Worm (Caenorhabditis elegans) whole organism, L3 larva: ENCODE data around the gene nos-1.
"Not testable (repeated sequence)": the region's sequence is repeated elsewhere in the genome, so short reads cannot be mapped to it uniquely, and the experiment has no call there.

Experiments used
- ZK546.5 ChIP-seq: sonication (generic microtip); optimal IDR thresholded peaks from 2 replicates; lab custom pipeline; 2017; ENCODE audit warnings: missing biosample characterization, missing genetic modification characterization
- aly-2 ChIP-seq: fragments of 150-350 bp; optimal IDR thresholded peaks from 2 replicates; lab custom pipeline; 2014; ENCODE audit warnings: missing biosample characterization, missing genetic modification characterization
- ama-1 ChIP-seq: fragments of 150-350 bp; optimal IDR thresholded peaks from 2 replicates; lab custom pipeline; 2018
- ceh-82 ChIP-seq: fragments of 150-350 bp; optimal IDR thresholded peaks from 2 replicates; lab custom pipeline; 2014; ENCODE audit warnings: missing biosample characterization, missing genetic modification characterization
- ceh-9 ChIP-seq: sonication (generic microtip); optimal IDR thresholded peaks from 2 replicates; lab custom pipeline; 2018; ENCODE audit warnings: missing biosample characterization, missing genetic modification characterization
- egl-27 ChIP-seq: sonication (generic microtip); optimal IDR thresholded peaks from 4 replicates; lab custom pipeline; 2017; ENCODE audit warnings: missing biosample characterization, missing genetic modification reagents, missing genetic modification characterization
- elt-1 ChIP-seq: fragments of 150-350 bp; optimal IDR thresholded peaks from 2 replicates; lab custom pipeline; 2014; ENCODE audit warnings: missing biosample characterization, missing genetic modification characterization
- elt-2 ChIP-seq: sonication (generic microtip); optimal IDR thresholded peaks from 2 replicates; lab custom pipeline; 2016; ENCODE audit warnings: missing genetic modification reagents, mild to moderate bottlenecking, missing genetic modification characterization, missing compliant biosample characterization
- elt-3 ChIP-seq, 3 experiments: fragments of 150-350 bp in 1 of 3; sonication (generic microtip) in 2 of 3; optimal IDR thresholded peaks; 2 replicates in 2 of 3; 4 replicates in 1 of 3; lab custom pipeline; 2014 to 2017; ENCODE audit warnings: missing biosample characterization in 3 of 3, missing genetic modification characterization in 3 of 3
- fkh-10 ChIP-seq: sonication (generic microtip); optimal IDR thresholded peaks from 2 replicates; lab custom pipeline; 2017; ENCODE audit warnings: missing biosample characterization, missing genetic modification reagents, missing genetic modification characterization
- fos-1 ChIP-seq: fragments of 150-350 bp; optimal IDR thresholded peaks from 2 replicates; lab custom pipeline; 2014; ENCODE audit warnings: missing biosample characterization, missing genetic modification characterization
- hmg-11 ChIP-seq: sonication (generic microtip); optimal IDR thresholded peaks from 2 replicates; lab custom pipeline; 2016; ENCODE audit warnings: missing genetic modification characterization, missing compliant biosample characterization
- jun-1 ChIP-seq: fragments of 150-350 bp; optimal IDR thresholded peaks from 2 replicates; lab custom pipeline; 2014; ENCODE audit warnings: missing biosample characterization, missing genetic modification reagents, missing genetic modification characterization
- lin-15B ChIP-seq: fragments of 150-350 bp; optimal IDR thresholded peaks from 2 replicates; lab custom pipeline; 2014; ENCODE audit warnings: missing biosample characterization, missing genetic modification characterization
- mdl-1 ChIP-seq: fragments of 150-350 bp; optimal IDR thresholded peaks from 2 replicates; lab custom pipeline; 2014; ENCODE audit warnings: missing biosample characterization, missing genetic modification characterization
- mml-1 ChIP-seq: fragments of 150-350 bp; sonication (generic microtip); optimal IDR thresholded peaks from 3 replicates; lab custom pipeline; 2014; ENCODE audit warnings: missing biosample characterization, missing genetic modification characterization
- nfya-1 ChIP-seq: sonication (generic microtip); optimal IDR thresholded peaks from 2 replicates; lab custom pipeline; 2017; ENCODE audit warnings: missing genetic modification characterization, mild to moderate bottlenecking, missing compliant biosample characterization, antibody characterized with exemption, moderate library complexity; ENCODE audit not compliant: insufficient read depth
- nhr-11 ChIP-seq: fragments of 150-350 bp; optimal IDR thresholded peaks from 2 replicates; lab custom pipeline; 2014; ENCODE audit warnings: missing biosample characterization, missing genetic modification characterization
- nhr-23 ChIP-seq: fragments of 150-350 bp; optimal IDR thresholded peaks from 2 replicates; lab custom pipeline; 2014; ENCODE audit warnings: missing biosample characterization, missing genetic modification reagents, missing genetic modification characterization
- nhr-237 ChIP-seq: fragments of 150-350 bp; optimal IDR thresholded peaks from 2 replicates; lab custom pipeline; 2014; ENCODE audit warnings: missing biosample characterization, missing genetic modification characterization
- nhr-25 ChIP-seq: sonication (generic microtip); optimal IDR thresholded peaks from 2 replicates; lab custom pipeline; 2017; ENCODE audit warnings: missing biosample characterization, missing genetic modification characterization
- nhr-28 ChIP-seq: fragments of 150-350 bp; optimal IDR thresholded peaks from 2 replicates; lab custom pipeline; 2014; ENCODE audit warnings: missing biosample characterization, missing genetic modification characterization
- nhr-43 ChIP-seq: sonication (generic microtip); optimal IDR thresholded peaks from 2 replicates; lab custom pipeline; 2016; ENCODE audit warnings: mild to moderate bottlenecking, missing genetic modification characterization, missing compliant biosample characterization; ENCODE audit not compliant: poor library complexity, severe bottlenecking
- nhr-76 ChIP-seq: fragments of 150-350 bp; sonication (generic microtip); optimal IDR thresholded peaks from 5 replicates; lab custom pipeline; 2014; ENCODE audit warnings: missing biosample characterization, missing genetic modification characterization
- nhr-77 ChIP-seq: fragments of 150-350 bp; optimal IDR thresholded peaks from 2 replicates; lab custom pipeline; 2014; ENCODE audit warnings: missing biosample characterization, missing genetic modification characterization
- pha-4 ChIP-seq: fragments of 150-350 bp; optimal IDR thresholded peaks from 2 replicates; lab custom pipeline; 2014; ENCODE audit warnings: missing biosample characterization, missing genetic modification reagents, missing genetic modification characterization
- pqm-1 ChIP-seq: fragments of 150-350 bp; optimal IDR thresholded peaks from 2 replicates; lab custom pipeline; 2017; ENCODE audit warnings: missing biosample characterization, missing genetic modification characterization, inconsistent platforms
- sea-2 ChIP-seq: fragments of 150-350 bp; sonication (generic microtip); optimal IDR thresholded peaks from 4 replicates; lab custom pipeline; 2014; ENCODE audit warnings: missing biosample characterization, missing genetic modification reagents, missing genetic modification characterization
- snpc-4 ChIP-seq: fragments of 150-350 bp; optimal IDR thresholded peaks from 2 replicates; lab custom pipeline; 2014; ENCODE audit warnings: missing biosample characterization, missing genetic modification characterization
- unc-39 ChIP-seq: sonication (generic microtip); optimal IDR thresholded peaks from 4 replicates; lab custom pipeline; 2017; ENCODE audit warnings: missing biosample characterization, missing genetic modification characterization
- unc-62 ChIP-seq: fragments of 150-350 bp; sonication (generic microtip); optimal IDR thresholded peaks from 4 replicates; lab custom pipeline; 2014; ENCODE audit warnings: missing biosample characterization, missing genetic modification reagents, missing genetic modification characterization
- ztf-11 ChIP-seq: fragments of 150-350 bp; optimal IDR thresholded peaks from 2 replicates; lab custom pipeline; 2014; ENCODE audit warnings: missing biosample characterization, missing genetic modification characterization
- ztf-4 ChIP-seq: fragments of 150-350 bp; optimal IDR thresholded peaks from 2 replicates; lab custom pipeline; 2014; ENCODE audit warnings: missing biosample characterization, missing genetic modification characterization

nos-1 gene

DNA sequence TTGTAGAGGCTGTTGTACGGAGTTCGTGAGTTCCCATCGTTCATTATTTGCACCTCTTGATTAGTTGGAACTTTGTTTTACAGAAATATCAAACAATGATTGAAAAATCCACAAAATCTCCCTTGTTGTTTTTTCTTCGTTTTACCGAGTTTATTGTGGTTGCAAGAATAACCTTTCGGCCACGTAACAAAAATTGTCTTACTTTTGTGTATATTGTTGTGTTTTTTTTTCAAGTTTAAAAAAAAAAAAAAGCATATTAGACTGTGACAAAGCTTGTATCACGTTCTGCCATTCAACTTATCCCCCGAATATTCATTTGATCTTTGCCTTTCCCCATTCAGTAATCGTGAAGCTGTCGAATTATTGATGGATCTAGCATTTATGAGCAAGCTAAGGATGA is 35.8 kb downstream of the nos-1 start, which contains the start of gene F44F4.10:
Gene F44F4.10 (minus strand): TSS at position 101 of the 400 bp plus-strand sequence.
- TF ChIP-seq elt-1 (tag; lab: Kevin White, UChicago): no peak

DNA sequence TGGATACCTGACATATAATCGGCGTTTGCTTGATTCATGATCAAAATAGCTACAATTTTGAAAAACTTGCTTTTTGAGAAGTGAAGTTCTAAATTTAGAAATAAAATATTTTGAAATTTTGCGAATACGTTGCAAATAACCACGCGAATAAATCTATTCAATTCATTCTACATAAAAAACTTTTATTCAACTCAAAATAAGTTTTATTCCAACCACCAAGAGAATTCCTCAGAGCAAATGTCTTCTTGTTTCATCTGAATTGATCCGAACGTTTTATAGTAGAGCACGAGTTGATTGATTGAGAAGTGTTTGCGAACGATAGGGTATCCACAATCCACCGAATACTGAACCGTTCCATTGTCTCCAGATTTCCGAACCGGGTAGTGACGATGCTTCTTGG is 37.2 kb downstream of the nos-1 start, which contains the start of gene F44F4.9:
Gene F44F4.9 (minus strand): TSS at position 101 of the 400 bp plus-strand sequence.
- TF ChIP-seq nhr-77 (tag; lab: Kevin White, UChicago) (no peak), nfya-1 (tag; lab: Kevin White, UChicago) (no peak), ceh-82 (tag; lab: Kevin White, UChicago) (no peak), lin-15B (tag; lab: Kevin White, UChicago) (no peak), sea-2 (no peak), nhr-23 (tag; lab: Kevin White, UChicago) (no peak), mdl-1 (tag; lab: Kevin White, UChicago) (no peak)

DNA sequence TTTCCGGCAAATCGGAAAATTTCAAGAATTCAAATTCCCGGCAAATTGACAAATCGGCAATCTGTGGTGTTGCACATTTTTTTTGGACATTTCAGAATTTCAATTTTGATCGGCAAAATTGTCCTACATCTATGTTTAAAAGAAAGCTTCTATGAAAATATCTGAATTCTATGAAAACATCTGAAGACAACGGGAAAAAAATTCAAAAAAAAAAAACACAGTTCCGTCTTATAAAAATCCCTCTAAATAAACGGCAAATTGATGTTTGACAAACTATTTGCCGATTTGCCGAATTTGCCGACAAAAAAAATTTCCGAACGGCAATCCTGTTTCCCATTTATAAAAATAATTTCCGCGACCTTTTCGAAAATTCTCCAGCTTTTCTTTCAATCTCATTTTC is 38.6 kb downstream of the nos-1 start, which contains the start of gene F44F4.15:
Gene F44F4.15 (plus strand): TSS at position 301 of the 400 bp plus-strand sequence.
- TF ChIP-seq mdl-1 (tag; lab: Kevin White, UChicago) (no peak), nhr-25 (tag; lab: Kevin White, UChicago) (no peak), mml-1 (no peak), fos-1 (no peak), jun-1 (no peak), hmg-11 (tag; lab: Kevin White, UChicago) (no peak), ztf-4 (no peak), ceh-9 (tag; lab: Kevin White, UChicago) (no peak), aly-2 (tag; lab: Kevin White, UChicago) (no peak), nhr-76 (no peak), ama-1 (lab: Kevin White, UChicago) (no peak), nhr-43 (tag; lab: Kevin White, UChicago) (no peak), egl-27 (tag; lab: Kevin White, UChicago) (no peak), elt-2 (no peak), nhr-28 (tag; lab: Kevin White, UChicago) (no peak), pqm-1 (no peak), ztf-11 (tag; lab: Kevin White, UChicago) (no peak)

DNA sequence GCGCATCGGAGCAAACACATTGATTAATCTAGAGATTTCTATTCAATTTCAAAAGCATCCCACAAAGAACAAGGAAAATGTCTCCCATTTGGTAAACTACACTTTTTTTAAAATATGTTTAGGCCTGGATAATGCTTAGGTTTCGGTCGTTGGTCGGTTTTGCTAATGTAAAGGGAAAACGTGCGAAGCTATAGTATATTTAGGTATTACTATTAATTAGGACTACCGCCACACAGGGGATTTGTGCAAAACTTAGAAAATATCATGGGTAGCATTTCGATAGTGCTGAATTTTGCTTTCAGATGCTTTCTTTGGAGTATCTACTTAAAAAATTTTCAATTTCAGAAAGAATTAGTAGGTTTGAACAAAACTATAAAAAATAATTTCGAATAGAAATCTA is 40.0 kb downstream of the nos-1 start:
- TF ChIP-seq lin-15B (tag; lab: Kevin White, UChicago) (no peak), unc-62 (GFP tag; lab: Kevin White, UChicago) (no peak), sea-2 (no peak), nhr-237 (tag; lab: Kevin White, UChicago) (no peak), egl-27 (tag; lab: Kevin White, UChicago) (no peak), nhr-23 (tag; lab: Kevin White, UChicago) (no peak)

DNA sequence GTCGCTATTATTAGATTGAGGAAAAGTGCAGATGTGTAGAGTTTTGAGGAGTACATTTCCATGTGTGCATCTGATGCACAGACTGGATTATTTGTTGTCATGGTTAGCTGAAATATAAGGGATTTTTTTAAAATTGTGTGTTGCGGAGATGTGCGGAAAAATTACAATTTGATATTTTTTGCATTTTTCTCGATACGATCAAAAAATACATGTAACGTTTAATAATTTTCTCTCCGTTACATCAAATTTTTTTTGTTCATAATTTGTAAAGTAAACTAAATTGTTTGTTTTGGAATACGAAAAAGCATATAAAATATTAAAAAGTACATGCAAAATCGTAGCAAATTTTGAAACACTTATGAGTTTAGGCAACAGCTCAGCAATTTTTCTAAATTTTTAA is 42.7 kb downstream of the nos-1 start, which contains the start of gene sra-11:
Gene sra-11 (minus strand): TSS at position 101 of the 400 bp plus-strand sequence.
- TF ChIP-seq egl-27 (tag; lab: Kevin White, UChicago): no peak
- TF ChIP-seq fkh-10 (GFP tag; lab: Kevin White, UChicago): no peak
- no peak for TF ChIP-seq ZK546.5 (tag; lab: Kevin White, UChicago)

DNA sequence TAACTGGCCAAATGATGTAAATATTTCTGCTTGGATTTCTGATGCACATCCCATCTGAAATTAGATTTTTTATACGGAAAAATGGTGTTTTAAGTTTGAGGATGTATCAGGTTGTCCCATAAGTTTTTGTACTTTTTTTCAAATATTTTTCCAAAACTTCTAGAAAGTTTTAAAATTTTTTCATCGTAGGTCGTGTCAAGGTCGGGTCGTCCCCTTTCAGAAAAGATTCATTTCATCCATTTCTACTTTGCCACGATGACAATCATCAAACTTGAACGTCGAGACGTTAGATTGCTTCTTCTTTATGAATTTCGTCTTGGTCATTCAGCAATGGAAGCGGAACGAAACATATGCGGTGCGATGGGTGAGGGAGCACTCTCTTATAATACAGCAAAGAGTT is 48.6 kb downstream of the nos-1 start, which contains the start of gene sra-12:
Gene sra-12 (minus strand): TSS at position 101 of the 400 bp plus-strand sequence.
- not testable (repeated sequence) for TF ChIP-seq fos-1; nhr-11; unc-39 (tag; lab: Kevin White, UChicago)

DNA sequence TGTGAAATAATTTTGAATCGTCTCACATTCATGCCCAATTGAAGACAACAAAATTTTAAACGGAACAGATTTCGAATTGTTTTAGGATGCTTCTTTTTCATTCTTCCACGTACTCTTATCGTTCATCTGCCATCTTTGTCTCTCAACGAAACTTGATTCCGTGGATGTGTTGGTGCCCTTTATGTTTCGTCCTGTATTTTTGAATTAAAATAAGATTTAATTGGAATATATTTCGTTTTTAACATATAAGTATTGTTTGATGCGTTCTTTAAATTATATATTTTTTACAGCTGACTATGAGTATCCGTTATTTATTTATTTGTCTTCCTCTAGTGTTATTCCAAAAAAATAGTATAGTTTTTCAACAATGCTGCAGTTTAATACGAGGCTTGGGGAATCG is 50.9 kb downstream of the nos-1 start, which contains the start of gene gly-1:
Gene gly-1 (minus strand): TSS at position 101 of the 400 bp plus-strand sequence.
- TF ChIP-seq ama-1 (lab: Kevin White, UChicago): no peak
- no peak for TF ChIP-seq nhr-76
- TF ChIP-seq elt-3 (tag; optimal IDR thresholded peaks at IDR 0.05; lab: Kevin White, UChicago): no peak
- TF ChIP-seq nhr-28 (tag; lab: Kevin White, UChicago): no peak
- TF ChIP-seq lin-15B (tag; lab: Kevin White, UChicago): no peak
- no peak for TF ChIP-seq aly-2 (tag; lab: Kevin White, UChicago)
- no peak for TF ChIP-seq nhr-11
- TF ChIP-seq nhr-77 (tag; lab: Kevin White, UChicago): no peak
- no peak for TF ChIP-seq unc-39 (tag; lab: Kevin White, UChicago)
- TF ChIP-seq sea-2: no peak
- TF ChIP-seq snpc-4 (tag; lab: Kevin White, UChicago): no peak
- no peak for TF ChIP-seq nhr-25 (tag; lab: Kevin White, UChicago)
- no peak for TF ChIP-seq elt-1 (tag; lab: Kevin White, UChicago)
- TF ChIP-seq pha-4 (tag; lab: Kevin White, UChicago): no peak
- TF ChIP-seq nhr-23 (tag; lab: Kevin White, UChicago): no peak
- no peak for TF ChIP-seq nhr-43 (tag; lab: Kevin White, UChicago)
